Fruit fly (Drosophila melanogaster) whole organism, embryonic: ENCODE results near the gene Sodh2.

ENCODE experiments used
- ATbp ChIP-seq: fragments of 200-800 bp; sonication (Bioruptor generic); optimal IDR thresholded peaks from 2 replicates; lab custom pipeline; 2017; ENCODE audit warnings: missing biosample characterization, mild to moderate bottlenecking, missing genetic modification characterization, missing genetic modification reagents
- Atf-2 ChIP-seq: fragments of 200-800 bp; sonication (Bioruptor generic); optimal IDR thresholded peaks from 2 replicates; lab custom pipeline; 2016; ENCODE audit warnings: missing biosample characterization, missing genetic modification characterization
- Bgb ChIP-seq: fragments of 200-800 bp; sonication (Bioruptor generic); IDR thresholded peaks from 2 replicates; pipeline ENCODE4 v1.3.6; 2022; ENCODE audit warnings: missing biosample characterization, missing genetic modification characterization; ENCODE audit not compliant: partially characterized antibody
- CG10267 ChIP-seq: fragments of 200-800 bp; sonication (Bioruptor generic); optimal IDR thresholded peaks from 2 replicates; lab custom pipeline; 2018; ENCODE audit warnings: missing biosample characterization, mild to moderate bottlenecking, missing genetic modification characterization, moderate library complexity
- CG10431 ChIP-seq: fragments of 200-800 bp; sonication (Bioruptor generic); optimal IDR thresholded peaks from 3 replicates; lab custom pipeline; 2018; ENCODE audit warnings: missing biosample characterization, mild to moderate bottlenecking, missing genetic modification characterization
- CG11085 ChIP-seq: fragments of 200-800 bp; sonication (Bioruptor generic); IDR thresholded peaks from 2 replicates; pipeline ENCODE4 v1.3.6; 2022; ENCODE audit warnings: missing biosample characterization, missing genetic modification characterization
- CG11093 ChIP-seq: fragments of 200-800 bp; sonication (Bioruptor generic); IDR thresholded peaks from 3 replicates; pipeline ENCODE4 v1.3.6; 2022; ENCODE audit warnings: missing biosample characterization, missing genetic modification characterization
- CG12219 ChIP-seq: fragments of 200-800 bp; sonication (Bioruptor generic); optimal IDR thresholded peaks from 3 replicates; lab custom pipeline; 2018; ENCODE audit warnings: missing biosample characterization, mild to moderate bottlenecking, missing genetic modification characterization
- CG12659 ChIP-seq: fragments of 200-800 bp; sonication (Bioruptor generic); optimal IDR thresholded peaks from 3 replicates; lab custom pipeline; 2017; ENCODE audit warnings: mild to moderate bottlenecking, missing biosample characterization, missing genetic modification reagents, missing genetic modification characterization
- CG13123 ChIP-seq: fragments of 200-800 bp; sonication (Bioruptor generic); optimal IDR thresholded peaks from 2 replicates; lab custom pipeline; 2016; ENCODE audit warnings: missing biosample characterization, missing genetic modification characterization
- CG13775 ChIP-seq: fragments of 200-800 bp; sonication (Bioruptor generic); optimal IDR thresholded peaks from 3 replicates; lab custom pipeline; 2017; ENCODE audit warnings: missing biosample characterization, mild to moderate bottlenecking, missing genetic modification characterization
- CG14965 ChIP-seq: fragments of 200-800 bp; sonication (Bioruptor generic); optimal IDR thresholded peaks from 2 replicates; lab custom pipeline; 2016; ENCODE audit warnings: missing biosample characterization, missing genetic modification characterization, borderline replicate concordance
- CG18476 ChIP-seq: fragments of 200-800 bp; sonication (Bioruptor generic); optimal IDR thresholded peaks from 2 replicates; lab custom pipeline; 2016; ENCODE audit warnings: missing biosample characterization, mild to moderate bottlenecking, missing genetic modification characterization
- CG18619 ChIP-seq: fragments of 200-800 bp; sonication (Bioruptor generic); optimal IDR thresholded peaks from 3 replicates; lab custom pipeline; 2017; ENCODE audit warnings: missing biosample characterization, mild to moderate bottlenecking, missing genetic modification characterization
- CG2120 ChIP-seq: fragments of 200-800 bp; sonication (Bioruptor generic); optimal IDR thresholded peaks from 3 replicates; lab custom pipeline; 2016; ENCODE audit warnings: missing biosample characterization, missing genetic modification characterization
- CG2712 ChIP-seq: fragments of 200-800 bp; optimal IDR thresholded peaks from 3 replicates; lab custom pipeline; 2019; ENCODE audit warnings: missing biosample characterization, mild to moderate bottlenecking, missing genetic modification characterization, moderate library complexity
- CG4707 ChIP-seq: fragments of 200-800 bp; sonication (Bioruptor generic); optimal IDR thresholded peaks from 2 replicates; lab custom pipeline; 2018; ENCODE audit warnings: missing biosample characterization, mild to moderate bottlenecking, missing genetic modification characterization, moderate library complexity
- CG4730 ChIP-seq: fragments of 200-800 bp; sonication (Bioruptor generic); IDR thresholded peaks from 2 replicates; pipeline ENCODE4 v1.3.6; 2022; ENCODE audit warnings: missing biosample characterization, missing genetic modification characterization
- CG4820 ChIP-seq: fragments of 200-800 bp; sonication (Bioruptor generic); optimal IDR thresholded peaks from 3 replicates; lab custom pipeline; 2016; ENCODE audit warnings: missing biosample characterization, missing genetic modification characterization
- CG5953 ChIP-seq: fragments of 200-800 bp; sonication (Bioruptor generic); IDR thresholded peaks from 2 replicates; pipeline ENCODE4 v1.3.6; 2022; ENCODE audit warnings: missing biosample characterization, missing genetic modification characterization
- CG6272 ChIP-seq: fragments of 200-800 bp; sonication (Bioruptor generic); IDR thresholded peaks from 2 replicates; pipeline ENCODE4 v1.3.6; 2022; ENCODE audit warnings: missing biosample characterization, missing genetic modification characterization
- CG6854 ChIP-seq: fragments of 200-800 bp; sonication (Bioruptor generic); optimal IDR thresholded peaks from 3 replicates; lab custom pipeline; 2017; ENCODE audit warnings: missing biosample characterization, mild to moderate bottlenecking, missing genetic modification characterization
- CG7745 ChIP-seq: fragments of 200-800 bp; sonication (Bioruptor generic); optimal IDR thresholded peaks from 2 replicates; lab custom pipeline; 2018; ENCODE audit warnings: missing biosample characterization, mild to moderate bottlenecking, missing genetic modification characterization, moderate library complexity
- CG9797 ChIP-seq: fragments of 200-800 bp; sonication (Bioruptor generic); optimal IDR thresholded peaks from 3 replicates; lab custom pipeline; 2018; ENCODE audit warnings: missing biosample characterization, mild to moderate bottlenecking, missing genetic modification characterization
- CrebB ChIP-seq: fragments of 200-800 bp; sonication (Bioruptor generic); optimal IDR thresholded peaks from 3 replicates; lab custom pipeline; 2018; ENCODE audit warnings: missing biosample characterization, mild to moderate bottlenecking, missing genetic modification characterization
- Dll ChIP-seq: fragments of 200-800 bp; sonication (Bioruptor generic); IDR thresholded peaks from 4 replicates; pipeline ENCODE4 v1.3.6; 2022; ENCODE audit warnings: missing biosample characterization, missing genetic modification characterization; ENCODE audit not compliant: partially characterized antibody
- Dref ChIP-seq: fragments of 200-800 bp; sonication (Bioruptor generic); IDR thresholded peaks from 2 replicates; pipeline ENCODE4 v1.3.6; 2022; ENCODE audit warnings: missing biosample characterization, missing genetic modification characterization
- H2.0 ChIP-seq: fragments of 200-800 bp; sonication (Bioruptor generic); IDR thresholded peaks from 2 replicates; pipeline ENCODE4 v1.3.6; 2022; ENCODE audit warnings: missing biosample characterization, missing genetic modification characterization
- Hr39 ChIP-seq: fragments of >200 bp; optimal IDR thresholded peaks from 2 replicates; lab custom pipeline; 2017
- Hr51 ChIP-seq, 2 experiments: fragments of 200-800 bp; sonication (Bioruptor generic); optimal IDR thresholded peaks; 2 replicates in 1 of 2; 3 replicates in 1 of 2; lab custom pipeline; 2016 to 2018; ENCODE audit warnings: missing biosample characterization in 2 of 2, missing genetic modification characterization in 2 of 2, mild to moderate bottlenecking in 1 of 2, moderate library complexity in 1 of 2
- Hr78 ChIP-seq, 2 experiments: fragments of 200-800 bp in 1 of 2; fragments of >200 bp in 1 of 2; sonication (Bioruptor generic) in 1 of 2; optimal IDR thresholded peaks; 2 replicates each; lab custom pipeline; 2017 to 2019; ENCODE audit warnings: missing biosample characterization in 2 of 2, missing genetic modification characterization in 2 of 2, mild to moderate bottlenecking in 1 of 2, moderate library complexity in 1 of 2
- Mrtf ChIP-seq: fragments of 200-800 bp; sonication (Bioruptor generic); IDR thresholded peaks from 3 replicates; pipeline ENCODE4 v1.3.6; 2022; ENCODE audit warnings: missing biosample characterization, missing genetic modification characterization
- NFAT ChIP-seq: fragments of 200-800 bp; sonication (Bioruptor generic); IDR thresholded peaks from 2 replicates; pipeline ENCODE4 v1.3.6; 2022; ENCODE audit warnings: missing biosample characterization, missing genetic modification characterization
- Pdp1 ChIP-seq, 2 experiments: fragments of 200-800 bp; sonication (Bioruptor generic); optimal IDR thresholded peaks; 3 replicates each; lab custom pipeline; 2016; ENCODE audit warnings: missing biosample characterization in 2 of 2, missing genetic modification characterization in 2 of 2, mild to moderate bottlenecking in 1 of 2, moderate library complexity in 1 of 2
- Ravus ChIP-seq: fragments of 200-800 bp; sonication (Bioruptor generic); IDR thresholded peaks from 2 replicates; pipeline ENCODE4 v1.3.6; 2022; ENCODE audit warnings: missing biosample characterization, missing genetic modification characterization
- Sox100B ChIP-seq: fragments of 200-800 bp; sonication (Bioruptor generic); optimal IDR thresholded peaks from 3 replicates; lab custom pipeline; 2018; ENCODE audit warnings: missing biosample characterization, mild to moderate bottlenecking, missing genetic modification characterization
- Ssrp ChIP-seq: fragments of 200-800 bp; sonication (Bioruptor generic); optimal IDR thresholded peaks from 2 replicates; lab custom pipeline; 2018; ENCODE audit warnings: missing biosample characterization, mild to moderate bottlenecking, missing genetic modification characterization, moderate library complexity
- Taf1 ChIP-seq: fragments of 200-800 bp; sonication (Bioruptor generic); IDR thresholded peaks from 2 replicates; pipeline ENCODE4 v1.3.6; 2022; ENCODE audit warnings: missing biosample characterization, missing genetic modification characterization
- az2 ChIP-seq: fragments of 200-800 bp; sonication (Bioruptor generic); optimal IDR thresholded peaks from 3 replicates; lab custom pipeline; 2016; ENCODE audit warnings: missing biosample characterization, missing genetic modification characterization
- bcd ChIP-seq: fragments of 200-800 bp; sonication (Bioruptor generic); optimal IDR thresholded peaks from 2 replicates; lab custom pipeline; 2017; ENCODE audit warnings: missing biosample characterization, mild to moderate bottlenecking, missing genetic modification characterization
- cad ChIP-seq: fragments of >200 bp; optimal IDR thresholded peaks from 2 replicates; lab custom pipeline; 2017; ENCODE audit warnings: missing biosample characterization, missing genetic modification characterization
- cas ChIP-seq: fragments of 200-800 bp; sonication (Bioruptor generic); IDR thresholded peaks from 2 replicates; pipeline ENCODE4 v1.3.6; 2022; ENCODE audit warnings: missing biosample characterization, missing genetic modification characterization
- chn ChIP-seq: fragments of 200-800 bp; sonication (Bioruptor generic); optimal IDR thresholded peaks from 2 replicates; lab custom pipeline; 2016; ENCODE audit warnings: missing biosample characterization, missing genetic modification characterization
- exex ChIP-seq: fragments of 200-800 bp; sonication (Bioruptor generic); optimal IDR thresholded peaks from 4 replicates; lab custom pipeline; 2018; ENCODE audit warnings: missing biosample characterization, mild to moderate bottlenecking, missing genetic modification characterization, moderate library complexity
- gsb ChIP-seq: fragments of 200-800 bp; sonication (Bioruptor generic); IDR thresholded peaks from 2 replicates; pipeline ENCODE4 v1.3.6; 2022; ENCODE audit warnings: missing biosample characterization, missing genetic modification characterization
- maf-S ChIP-seq: fragments of 200-800 bp; sonication (Bioruptor generic); optimal IDR thresholded peaks from 2 replicates; lab custom pipeline; 2016; ENCODE audit warnings: missing biosample characterization, missing genetic modification characterization
- nmo ChIP-seq: fragments of 200-800 bp; sonication (Bioruptor generic); optimal IDR thresholded peaks from 2 replicates; lab custom pipeline; 2018; ENCODE audit warnings: missing biosample characterization, mild to moderate bottlenecking, missing genetic modification characterization, moderate library complexity
- trem ChIP-seq: fragments of 200-800 bp; optimal IDR thresholded peaks from 3 replicates; lab custom pipeline; 2019; ENCODE audit warnings: missing biosample characterization, mild to moderate bottlenecking, missing genetic modification characterization, moderate library complexity

Sodh2 gene

dm6 chr3R:10886462-10887315 is 10.5 kb downstream of the Sodh2 start (continued):
- TF ChIP-seq ATbp (GFP tag; lab: Kevin White, UChicago) (peak; percentile 87), maf-S (GFP tag; lab: Kevin White, UChicago) (peak; percentile 82), CG18619 (GFP tag; lab: Kevin White, UChicago) (peak; percentile 90), Bgb (GFP tag; lab: Robert Waterston, UW) (peak; percentile 8; the same call in 1 of the 2 replicates), Pdp1 (GFP tag; optimal IDR thresholded peaks at IDR 0.05; lab: Kevin White, UChicago) (peak; percentile 87 to 89), CG4707 (GFP tag; lab: Kevin White, UChicago) (peak; percentile 45), Sox100B (peak; percentile 89), Dll (GFP tag; lab: Robert Waterston, UW) (0 out of 4 replicates have a peak, but pooled peaks have one; percentile 49), H2.0 (peak; percentile 72), CG9797 (GFP tag; lab: Kevin White, UChicago) (peak; percentile 27), CG11085 (GFP tag; lab: Robert Waterston, UW) (peak; percentile 79; the same call in 1 of the 2 replicates), CG6272 (GFP tag; lab: Robert Waterston, UW) (peak; percentile 82), NFAT (GFP tag; lab: Robert Waterston, UW) (peak; percentile 73), chn (GFP tag; lab: Kevin White, UChicago) (peak; percentile 77), CG2120 (GFP tag; lab: Kevin White, UChicago) (peak; percentile 97), CrebB (tag; lab: Kevin White, UChicago) (peak; percentile 81), cad (GFP tag; lab: Kevin White, UChicago) (no peak), Ssrp (peak; percentile 86), CG10267 (tag; lab: Kevin White, UChicago) (peak; percentile 85), CG12219 (peak; percentile 83), CG4820 (peak; percentile 79), Hr78 (GFP tag; optimal IDR thresholded peaks at IDR 0.05; lab: Kevin White, UChicago) (peak in 1 of 2 experiments; percentile 92), CG14965 (GFP tag; lab: Kevin White, UChicago) (no peak), CG13775 (peak; percentile 89), CG6854 (GFP tag; lab: Kevin White, UChicago) (peak; percentile 92), trem (tag; lab: Kevin White, UChicago) (peak; percentile 56), nmo (GFP tag; lab: Kevin White, UChicago) (peak; percentile 89), CG18476 (GFP tag; lab: Kevin White, UChicago) (peak; percentile 73), cas (GFP tag; lab: Robert Waterston, UW) (peak; percentile 75), CG12659 (GFP tag; lab: Kevin White, UChicago) (peak; percentile 94), CG4730 (peak; percentile 76), Hr51 (GFP tag; optimal IDR thresholded peaks at IDR 0.05; lab: Kevin White, UChicago) (peak; percentile 78 to 93), Dref (GFP tag; lab: Robert Waterston, UW) (no peak), CG11093 (GFP tag; lab: Robert Waterston, UW) (0 out of 3 replicates have a peak, but pooled peaks have one; percentile 51), exex (tag; lab: Kevin White, UChicago) (peak; percentile 72), az2 (peak; percentile 86), gsb (peak; percentile 77; the same call in 1 of the 2 replicates), CG5953 (GFP tag; lab: Robert Waterston, UW) (peak; percentile 9), Atf-2 (peak; percentile 82), Ravus (GFP tag; lab: Robert Waterston, UW) (peak; percentile 58), CG10431 (GFP tag; lab: Kevin White, UChicago) (peak; percentile 49), Hr39 (no peak), Mrtf (GFP tag; lab: Robert Waterston, UW) (peak; percentile 85), bcd (GFP tag; lab: Kevin White, UChicago) (peak; percentile 91), CG13123 (peak; percentile 45), Taf1 (GFP tag; lab: Robert Waterston, UW) (peak; percentile 88), CG2712 (tag; lab: Kevin White, UChicago) (peak; percentile 85), CG7745 (no peak)
